Fruit fly (Drosophila melanogaster): ENCODE data around the gene CG14130.

DNA sequence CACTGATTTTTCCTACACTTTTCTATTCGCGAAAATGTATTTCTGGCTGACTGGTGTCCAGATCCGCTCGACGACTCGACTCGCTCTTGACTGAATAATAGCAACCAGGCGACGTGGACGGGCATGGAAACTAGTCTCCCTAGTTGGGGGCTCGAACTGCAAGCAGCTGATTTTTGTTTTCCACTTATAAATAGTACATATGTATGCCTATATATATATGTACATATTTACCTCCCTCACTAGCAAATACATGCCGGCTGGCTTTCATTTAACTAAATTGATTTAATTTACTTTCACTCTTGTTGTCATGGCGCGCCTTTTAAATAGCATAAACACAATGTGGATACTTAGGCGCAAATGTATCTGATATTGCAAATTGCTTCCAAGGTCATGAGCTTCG is 14.5 kb upstream of the CG14130 start, which contains the start of gene Gcat:
- no peak for TF ChIP-seq CG14655 (GFP tag; optimal IDR thresholded peaks at IDR 0.05)
- TF ChIP-seq CG4496 (GFP tag; IDR thresholded peaks at IDR 0.05) = no peak
- no peak for TF ChIP-seq CG15710 (tag; optimal IDR thresholded peaks at IDR 0.05)
